Worm (Caenorhabditis elegans) whole organism, L4 larva: ENCODE data around the gene nep-2.
"Not testable (repeated sequence)": the region's sequence is repeated elsewhere in the genome, so short reads cannot be mapped to it uniquely, and the experiment has no call there.

Experiments
- F37D6.2 ChIP-seq: sonication (generic microtip); optimal IDR thresholded peaks from 2 replicates; lab custom pipeline; 2016; ENCODE audit warnings: mild to moderate bottlenecking, missing genetic modification characterization, missing compliant biosample characterization
- nhr-77 ChIP-seq: fragments of 150-350 bp; optimal IDR thresholded peaks from 2 replicates; lab custom pipeline; 2014; ENCODE audit warnings: missing biosample characterization, missing genetic modification characterization
- tag-97 ChIP-seq: fragments of 200-800 bp; sonication (Bioruptor generic); IDR thresholded peaks from 2 replicates; pipeline ENCODE4 v1.3.6; 2022; ENCODE audit warnings: missing genetic modification characterization, missing compliant biosample characterization
- vab-7 ChIP-seq: fragments of 200-800 bp; sonication (Bioruptor generic); IDR thresholded peaks from 2 replicates; pipeline ENCODE4 v1.3.6; 2022; ENCODE audit warnings: missing genetic modification reagents, missing genetic modification characterization, missing compliant biosample characterization
- zag-1 ChIP-seq: fragments of 150-350 bp; optimal IDR thresholded peaks from 2 replicates; lab custom pipeline; 2014; ENCODE audit warnings: missing biosample characterization, missing genetic modification characterization
- ztf-7 ChIP-seq: fragments of 150-350 bp; optimal IDR thresholded peaks from 2 replicates; lab custom pipeline; 2014; ENCODE audit warnings: missing biosample characterization, missing genetic modification characterization

Gene nep-2

ce11 chrII:2673534-2673933 lies 52.0 kb downstream of the nep-2 start, which contains the start of the genes F22E5.20 and F22E5.1:
Gene F22E5.20 (minus strand): TSS chrII:2673634.
Gene F22E5.1 (plus strand): TSS chrII:2673775.
- TF ChIP-seq zag-1; ztf-7 (tag; lab: Kevin White, UChicago); F37D6.2: not testable (repeated sequence)

- not testable (repeated sequence) for TF ChIP-seq vab-7 (GFP tag; lab: Robert Waterston, UW); tag-97 (GFP tag; lab: Robert Waterston, UW); nhr-77 (tag; lab: Kevin White, UChicago)
Measured at ce11 chrII:2672320-2672719, 53.2 kb downstream of the nep-2 start, which contains the start of gene sri-57. Gene sri-57 (minus strand): TSS chrII:2672420.
